Fruit fly (Drosophila melanogaster) whole organism, wandering third instar larva: ENCODE data around the gene asp.

Experiments
- Abd-B ChIP-seq: fragments of >200 bp; optimal IDR thresholded peaks from 2 replicates; lab custom pipeline; 2017; ENCODE audit warnings: missing biosample characterization, missing genetic modification characterization
- GATAd ChIP-seq: sonication (Bioruptor generic); optimal IDR thresholded peaks from 2 replicates; lab custom pipeline; 2016; ENCODE audit warnings: missing biosample characterization, missing genetic modification characterization
- Hr78 ChIP-seq: fragments of >200 bp; optimal IDR thresholded peaks from 2 replicates; lab custom pipeline; 2017; ENCODE audit warnings: missing biosample characterization, missing genetic modification characterization
- Mio ChIP-seq: sonication (Bioruptor generic); optimal IDR thresholded peaks from 2 replicates; lab custom pipeline; 2016; ENCODE audit warnings: missing biosample characterization, missing genetic modification characterization
- Myc ChIP-seq: fragments of >200 bp; optimal IDR thresholded peaks from 2 replicates; lab custom pipeline; 2017
- OdsH ChIP-seq: fragments of 200-800 bp; sonication (Bioruptor generic); optimal IDR thresholded peaks from 2 replicates; lab custom pipeline; 2016; ENCODE audit warnings: missing biosample characterization, mild to moderate bottlenecking, missing genetic modification characterization
- Rel ChIP-seq, 2 experiments: fragments of 200-800 bp; sonication (Bioruptor generic) in 1 of 2; optimal IDR thresholded peaks; 2 replicates in 1 of 2; 3 replicates in 1 of 2; lab custom pipeline; 2016 to 2019; ENCODE audit warnings: mild to moderate bottlenecking in 2 of 2, missing biosample characterization in 2 of 2, missing genetic modification characterization in 2 of 2, moderate library complexity in 1 of 2
- Sp1 ChIP-seq: fragments of 200-800 bp; sonication (Bioruptor generic); optimal IDR thresholded peaks from 3 replicates; lab custom pipeline; 2019; ENCODE audit warnings: missing biosample characterization, mild to moderate bottlenecking, missing genetic modification characterization, moderate library complexity
- br ChIP-seq: fragments of 200-800 bp; sonication (Bioruptor generic); optimal IDR thresholded peaks from 2 replicates; lab custom pipeline; 2016; ENCODE audit warnings: missing biosample characterization, missing genetic modification characterization
- dsf ChIP-seq: sonication (Bioruptor generic); optimal IDR thresholded peaks from 2 replicates; lab custom pipeline; 2016; ENCODE audit warnings: missing biosample characterization, missing genetic modification characterization, borderline replicate concordance
- ey ChIP-seq: fragments of 200-800 bp; sonication (Bioruptor generic); optimal IDR thresholded peaks from 2 replicates; lab custom pipeline; 2016; ENCODE audit warnings: missing biosample characterization, missing genetic modification characterization
- lola ChIP-seq: fragments of >200 bp; optimal IDR thresholded peaks from 2 replicates; lab custom pipeline; 2017; ENCODE audit warnings: missing biosample characterization, missing genetic modification characterization
- tai ChIP-seq: sonication (Bioruptor generic); optimal IDR thresholded peaks from 2 replicates; lab custom pipeline; 2016; ENCODE audit warnings: missing biosample characterization, missing genetic modification characterization

dm6 chr3R:24749055-24749992 lies 4.3 kb upstream of the asp start, which contains the start of gene tld:
- TF ChIP-seq GATAd (GFP tag; lab: Kevin White, UChicago) (no peak), Myc (lab: Kevin White, UChicago) (no peak), dsf (GFP tag; lab: Kevin White, UChicago) (no peak), Abd-B (GFP tag; lab: Kevin White, UChicago) (no peak), br (GFP tag; lab: Kevin White, UChicago) (no peak), Rel (GFP tag; optimal IDR thresholded peaks at IDR 0.05; lab: Kevin White, UChicago) (no peak), Rel (tag; optimal IDR thresholded peaks at IDR 0.05; lab: Kevin White, UChicago) (no peak), lola (GFP tag; lab: Kevin White, UChicago) (no peak), Hr78 (GFP tag; lab: Kevin White, UChicago) (no peak), OdsH (GFP tag; lab: Kevin White, UChicago) (no peak), ey (GFP tag; lab: Kevin White, UChicago) (no peak), Mio (GFP tag; lab: Kevin White, UChicago) (no peak), tai (GFP tag; lab: Kevin White, UChicago) (no peak), Sp1 (GFP tag; lab: Kevin White, UChicago) (no peak)
